Worm (Caenorhabditis elegans) whole organism, L4 larva: ENCODE data around the gene cdd-2.

ENCODE experiments used
- D1046.2 ChIP-seq: fragments of 200-800 bp; sonication (Bioruptor generic); IDR thresholded peaks from 2 replicates; pipeline ENCODE4 v1.3.6; 2022; ENCODE audit warnings: missing genetic modification characterization, missing compliant biosample characterization
- F10B5.3 ChIP-seq: sonication (generic microtip); optimal IDR thresholded peaks from 2 replicates; lab custom pipeline; 2016; ENCODE audit warnings: mild to moderate bottlenecking, missing genetic modification characterization, missing compliant biosample characterization
- F26F4.8 ChIP-seq: fragments of 200-800 bp; sonication (Bioruptor generic); conservative IDR thresholded peaks from 2 replicates; pipeline ENCODE4 v1.3.6; 2022; ENCODE audit warnings: missing genetic modification characterization, missing compliant biosample characterization
- F44E2.7 ChIP-seq: fragments of 200-800 bp; sonication (Bioruptor generic); IDR thresholded peaks from 2 replicates; pipeline ENCODE4 v2.1.2; 2022; ENCODE audit warnings: missing genetic modification characterization, missing compliant biosample characterization
- T20F7.1 ChIP-seq: fragments of 200-800 bp; sonication (Bioruptor generic); optimal IDR thresholded peaks from 2 replicates; lab custom pipeline; 2018; ENCODE audit warnings: mild to moderate bottlenecking, missing genetic modification characterization, missing compliant biosample characterization
- Y5F2A.4 ChIP-seq: fragments of 200-800 bp; sonication (Bioruptor generic); optimal IDR thresholded peaks from 2 replicates; lab custom pipeline; 2018; ENCODE audit warnings: mild to moderate bottlenecking, missing genetic modification characterization, missing compliant biosample characterization
- Y75B8A.6 ChIP-seq: fragments of 200-800 bp; sonication (Bioruptor generic); IDR thresholded peaks from 2 replicates; pipeline ENCODE4 v1.3.6; 2022; ENCODE audit warnings: missing genetic modification reagents, missing genetic modification characterization, missing compliant biosample characterization
- ZK546.5 ChIP-seq, 2 experiments: sonication (generic microtip); optimal IDR thresholded peaks; 2 replicates each; lab custom pipeline; 2017; ENCODE audit warnings: missing biosample characterization in 2 of 2, missing genetic modification characterization in 2 of 2
- aly-2 ChIP-seq: sonication (generic microtip); optimal IDR thresholded peaks from 2 replicates; lab custom pipeline; 2018; ENCODE audit warnings: missing biosample characterization, missing genetic modification characterization
- attf-4 ChIP-seq: sonication (generic microtip); optimal IDR thresholded peaks from 3 replicates; lab custom pipeline; 2017; ENCODE audit warnings: missing biosample characterization, missing genetic modification characterization
- ceh-28 ChIP-seq: fragments of 150-350 bp; optimal IDR thresholded peaks from 2 replicates; lab custom pipeline; 2014; ENCODE audit warnings: missing biosample characterization, missing genetic modification reagents, missing genetic modification characterization
- daf-16 ChIP-seq, 3 experiments: sonication (generic microtip); optimal IDR thresholded peaks; 2 replicates each; lab custom pipeline; 2016 to 2017; ENCODE audit warnings: missing genetic modification characterization in 3 of 3, missing genetic modification reagents in 3 of 3, mild to moderate bottlenecking in 2 of 3, missing compliant biosample characterization in 2 of 3, missing biosample characterization in 1 of 3, moderate library complexity in 1 of 3
- daf-19 ChIP-seq: fragments of 200-800 bp; sonication (Bioruptor generic); conservative IDR thresholded peaks from 2 replicates; pipeline ENCODE4 v1.3.6; 2022; ENCODE audit warnings: missing genetic modification characterization, missing compliant biosample characterization
- dmd-6 ChIP-seq: fragments of 200-800 bp; sonication (Bioruptor generic); IDR thresholded peaks from 2 replicates; pipeline ENCODE4 v1.3.6; 2022; ENCODE audit warnings: missing genetic modification reagents, missing genetic modification characterization, missing compliant biosample characterization
- dmd-8 ChIP-seq: fragments of 200-800 bp; sonication (Bioruptor generic); IDR thresholded peaks from 2 replicates; pipeline ENCODE4 v1.3.6; 2022; ENCODE audit warnings: missing genetic modification characterization, missing compliant biosample characterization
- dve-1 ChIP-seq: sonication (generic microtip); optimal IDR thresholded peaks from 2 replicates; lab custom pipeline; 2017; ENCODE audit warnings: antibody characterized with exemption, mild to moderate bottlenecking, missing genetic modification characterization, missing compliant biosample characterization; ENCODE audit not compliant: insufficient read depth
- fkh-10 ChIP-seq: fragments of 150-350 bp; optimal IDR thresholded peaks from 2 replicates; lab custom pipeline; 2014; ENCODE audit warnings: missing biosample characterization, missing genetic modification reagents, missing genetic modification characterization
- fos-1 ChIP-seq: fragments of 150-350 bp; optimal IDR thresholded peaks from 2 replicates; lab custom pipeline; 2014; ENCODE audit warnings: missing biosample characterization, missing genetic modification characterization
- hlh-11 ChIP-seq: fragments of 200-800 bp; sonication (Bioruptor generic); optimal IDR thresholded peaks from 2 replicates; lab custom pipeline; 2018; ENCODE audit warnings: mild to moderate bottlenecking, missing genetic modification characterization, missing compliant biosample characterization
- jun-1 ChIP-seq: fragments of 150-350 bp; optimal IDR thresholded peaks from 2 replicates; lab custom pipeline; 2014; ENCODE audit warnings: missing biosample characterization, missing genetic modification reagents, missing genetic modification characterization
- lim-7 ChIP-seq: fragments of 200-800 bp; sonication (Bioruptor generic); IDR thresholded peaks from 2 replicates; pipeline ENCODE4 v1.3.6; 2022; ENCODE audit warnings: missing genetic modification characterization, missing compliant biosample characterization
- lin-1 ChIP-seq: fragments of 200-800 bp; sonication (Bioruptor generic); IDR thresholded peaks from 2 replicates; pipeline ENCODE4 v1.3.6; 2022; ENCODE audit warnings: missing genetic modification reagents, missing genetic modification characterization, missing compliant biosample characterization
- lin-15B ChIP-seq: fragments of 150-350 bp; sonication (generic microtip); optimal IDR thresholded peaks from 3 replicates; lab custom pipeline; 2014; ENCODE audit warnings: missing biosample characterization, missing genetic modification characterization
- lin-29 ChIP-seq: fragments of 200-800 bp; sonication (Bioruptor generic); IDR thresholded peaks from 2 replicates; pipeline ENCODE4 v1.3.6; 2022; ENCODE audit warnings: missing genetic modification reagents, missing genetic modification characterization, missing compliant biosample characterization
- lin-38 ChIP-seq: fragments of 200-800 bp; sonication (Bioruptor generic); IDR thresholded peaks from 2 replicates; pipeline ENCODE4 v1.3.6; 2022; ENCODE audit warnings: missing genetic modification reagents, missing genetic modification characterization, missing compliant biosample characterization
- lin-39 ChIP-seq: fragments of 150-350 bp; optimal IDR thresholded peaks from 2 replicates; lab custom pipeline; 2014; ENCODE audit warnings: missing biosample characterization, missing genetic modification reagents, missing genetic modification characterization
- lir-3 ChIP-seq: sonication (generic microtip); optimal IDR thresholded peaks from 2 replicates; lab custom pipeline; 2016; ENCODE audit warnings: mild to moderate bottlenecking, missing genetic modification characterization, missing compliant biosample characterization
- lsy-2 ChIP-seq, 2 experiments: fragments of 150-350 bp in 1 of 2; sonication (generic microtip) in 1 of 2; optimal IDR thresholded peaks; 2 replicates each; lab custom pipeline; 2014 to 2017; ENCODE audit warnings: missing biosample characterization in 2 of 2, missing genetic modification characterization in 2 of 2
- madf-9 ChIP-seq: fragments of 200-800 bp; sonication (Bioruptor generic); conservative IDR thresholded peaks from 2 replicates; pipeline ENCODE4 v1.3.6; 2022; ENCODE audit warnings: missing genetic modification reagents, missing genetic modification characterization, missing compliant biosample characterization
- mdl-1 ChIP-seq, 2 experiments: fragments of 150-350 bp in 1 of 2; sonication (generic microtip) in 1 of 2; optimal IDR thresholded peaks; 2 replicates each; lab custom pipeline; 2014 to 2017; ENCODE audit warnings: missing biosample characterization in 2 of 2, missing genetic modification characterization in 2 of 2
- mdt-29 ChIP-seq: fragments of 200-800 bp; sonication (Bioruptor generic); IDR thresholded peaks from 2 replicates; pipeline ENCODE4 v1.3.6; 2022; ENCODE audit warnings: missing genetic modification reagents, missing genetic modification characterization, missing compliant biosample characterization
- mes-2 ChIP-seq: sonication (generic microtip); optimal IDR thresholded peaks from 2 replicates; lab custom pipeline; 2016; ENCODE audit warnings: missing genotype, mild to moderate bottlenecking, missing genetic modification characterization, missing compliant biosample characterization; ENCODE audit not compliant: poor library complexity, severe bottlenecking
- mxl-2 ChIP-seq: fragments of 200-800 bp; sonication (Bioruptor generic); conservative IDR thresholded peaks from 2 replicates; pipeline ENCODE4 v1.3.6; 2022; ENCODE audit warnings: missing genetic modification reagents, missing genetic modification characterization, missing compliant biosample characterization
- nhr-10 ChIP-seq: fragments of 150-350 bp; optimal IDR thresholded peaks from 2 replicates; lab custom pipeline; 2014; ENCODE audit warnings: missing biosample characterization, missing genetic modification characterization
- nhr-102 ChIP-seq: sonication (generic microtip); optimal IDR thresholded peaks from 2 replicates; lab custom pipeline; 2016; ENCODE audit warnings: mild to moderate bottlenecking, missing genetic modification characterization, moderate library complexity, missing compliant biosample characterization
- nhr-11 ChIP-seq: fragments of 150-350 bp; optimal IDR thresholded peaks from 2 replicates; lab custom pipeline; 2014; ENCODE audit warnings: missing biosample characterization, missing genetic modification characterization
- nhr-237 ChIP-seq: sonication (generic microtip); optimal IDR thresholded peaks from 2 replicates; lab custom pipeline; 2017; ENCODE audit warnings: missing biosample characterization, missing genetic modification characterization
- nhr-76 ChIP-seq: fragments of 150-350 bp; optimal IDR thresholded peaks from 2 replicates; lab custom pipeline; 2014; ENCODE audit warnings: missing biosample characterization, missing genetic modification characterization
- nhr-77 ChIP-seq: fragments of 150-350 bp; optimal IDR thresholded peaks from 2 replicates; lab custom pipeline; 2014; ENCODE audit warnings: missing biosample characterization, missing genetic modification characterization
- pqm-1 ChIP-seq: sonication (generic microtip); optimal IDR thresholded peaks from 2 replicates; lab custom pipeline; 2017; ENCODE audit warnings: missing biosample characterization, missing genetic modification characterization
- saeg-2 ChIP-seq: fragments of 200-800 bp; sonication (Bioruptor generic); IDR thresholded peaks from 2 replicates; pipeline ENCODE4 v1.3.6; 2022; ENCODE audit warnings: missing genetic modification reagents, missing genetic modification characterization, missing compliant biosample characterization
- sdz-12 ChIP-seq: fragments of 200-800 bp; sonication (Bioruptor generic); optimal IDR thresholded peaks from 2 replicates; lab custom pipeline; 2018; ENCODE audit warnings: mild to moderate bottlenecking, missing genetic modification characterization, missing compliant biosample characterization
- skn-1 ChIP-seq: fragments of 150-350 bp; optimal IDR thresholded peaks from 2 replicates; lab custom pipeline; 2014; ENCODE audit warnings: missing biosample characterization, missing genetic modification characterization
- snpc-4 ChIP-seq: fragments of 150-350 bp; optimal IDR thresholded peaks from 2 replicates; lab custom pipeline; 2014; ENCODE audit warnings: missing biosample characterization, missing genetic modification characterization
- spr-1 ChIP-seq: sonication (generic microtip); optimal IDR thresholded peaks from 2 replicates; lab custom pipeline; 2016; ENCODE audit warnings: mild to moderate bottlenecking, missing genetic modification characterization, missing compliant biosample characterization
- unc-39 ChIP-seq: sonication (generic microtip); optimal IDR thresholded peaks from 2 replicates; lab custom pipeline; 2017; ENCODE audit warnings: missing biosample characterization, missing genetic modification characterization
- unc-62 ChIP-seq, 3 experiments: fragments of 150-350 bp in 1 of 3; sonication (generic microtip); optimal IDR thresholded peaks in 2 of 3; peaks in 1 of 3; 1 replicate in 1 of 3; 2 replicates in 2 of 3; lab custom pipeline; 2014 to 2017; ENCODE audit warnings: missing biosample characterization in 3 of 3, missing genetic modification characterization in 3 of 3, missing genetic modification reagents in 3 of 3, missing genotype in 1 of 3
- zfp-2 ChIP-seq: sonication (generic microtip); optimal IDR thresholded peaks from 2 replicates; lab custom pipeline; 2016; ENCODE audit warnings: mild to moderate bottlenecking, missing genetic modification characterization, missing compliant biosample characterization
- zfp-3 ChIP-seq: fragments of 200-800 bp; sonication (Bioruptor generic); conservative IDR thresholded peaks from 2 replicates; pipeline ENCODE4 v1.3.6; 2022; ENCODE audit warnings: missing genetic modification reagents, missing genetic modification characterization, missing compliant biosample characterization
- zip-11 ChIP-seq: fragments of 200-800 bp; sonication (Bioruptor generic); IDR thresholded peaks from 2 replicates; pipeline ENCODE4 v1.3.6; 2022; ENCODE audit warnings: missing genetic modification characterization, missing compliant biosample characterization
- ztf-7 ChIP-seq: fragments of 150-350 bp; optimal IDR thresholded peaks from 2 replicates; lab custom pipeline; 2014; ENCODE audit warnings: missing biosample characterization, missing genetic modification characterization

The cdd-2 gene

ce11 chrIV:7552958-7553553, 5.4 kb upstream of the cdd-2 start, which contains the start of gene dif-1:
TSS of gene dif-1 (minus strand) at chrIV:7553008.
- TF ChIP-seq nhr-76 (tag; lab: Kevin White, UChicago) (no peak), jun-1 (tag; lab: Kevin White, UChicago) (no peak), dmd-6 (GFP tag; lab: Robert Waterston, UW) (peak; percentile 63), F44E2.7 (GFP tag; lab: Robert Waterston, UW) (no peak), lim-7 (GFP tag; lab: Robert Waterston, UW) (no peak), lin-39 (tag; lab: Kevin White, UChicago) (no peak), ZK546.5 (tag; optimal IDR thresholded peaks at IDR 0.05; lab: Kevin White, UChicago) (no peak), aly-2 (no peak), Y75B8A.6 (GFP tag; lab: Robert Waterston, UW) (no peak), madf-9 (no peak), dmd-8 (GFP tag; lab: Robert Waterston, UW) (no peak), unc-39 (no peak), nhr-11 (tag; lab: Kevin White, UChicago) (peak; percentile 67), zfp-2 (tag; lab: Kevin White, UChicago) (no peak), zip-11 (no peak), lin-1 (GFP tag; lab: Robert Waterston, UW) (no peak), snpc-4 (tag; lab: Kevin White, UChicago) (no peak), mes-2 (tag; lab: Kevin White, UChicago) (peak; percentile 52), lin-15B (tag; lab: Kevin White, UChicago) (no peak), fkh-10 (no peak), ceh-28 (tag; lab: Kevin White, UChicago) (no peak), lin-29 (GFP tag; lab: Robert Waterston, UW) (no peak), zfp-3 (no peak), ztf-7 (tag; lab: Kevin White, UChicago) (no peak), daf-16 (GFP tag; optimal IDR thresholded peaks at IDR 0.05; lab: Kevin White, UChicago) (peak in 1 of 2 experiments; percentile 78), daf-16 (tag; optimal IDR thresholded peaks at IDR 0.05; lab: Kevin White, UChicago) (peak; percentile 92), pqm-1 (tag; lab: Kevin White, UChicago) (peak; percentile 58), nhr-77 (tag; lab: Kevin White, UChicago) (peak; percentile 66), sdz-12 (no peak), T20F7.1 (GFP tag; lab: Kevin White, UChicago) (peak; percentile 69), lsy-2 (tag; optimal IDR thresholded peaks at IDR 0.05; lab: Kevin White, UChicago) (peak in 1 of 2 experiments; percentile 40), spr-1 (tag; lab: Kevin White, UChicago) (no peak), F26F4.8 (no peak), skn-1 (tag; lab: Kevin White, UChicago) (no peak), attf-4 (tag; lab: Kevin White, UChicago) (no peak), nhr-237 (tag; lab: Kevin White, UChicago) (no peak), nhr-102 (tag; lab: Kevin White, UChicago) (no peak), lin-38 (GFP tag; lab: Robert Waterston, UW) (peak; percentile 48), mdl-1 (tag; optimal IDR thresholded peaks at IDR 0.05; lab: Kevin White, UChicago) (peak in 1 of 2 experiments; percentile 33), mxl-2 (no peak), dve-1 (peak; percentile 80), D1046.2 (GFP tag; lab: Robert Waterston, UW) (no peak), saeg-2 (no peak), mdt-29 (GFP tag; lab: Robert Waterston, UW) (no peak), nhr-10 (peak; percentile 2), fos-1 (tag; lab: Kevin White, UChicago) (no peak), daf-19 (GFP tag; lab: Robert Waterston, UW) (no peak), lir-3 (no peak), Y5F2A.4 (GFP tag; lab: Kevin White, UChicago) (no peak), hlh-11 (tag; lab: Kevin White, UChicago) (peak; percentile 73), F10B5.3 (tag; lab: Kevin White, UChicago) (no peak), unc-62 (GFP tag; optimal IDR thresholded peaks at IDR 0.05 in 1 of 2; lab: Kevin White, UChicago) (peak in 1 of 2 experiments; percentile 89), unc-62 (tag; optimal IDR thresholded peaks at IDR 0.05; lab: Kevin White, UChicago) (no peak)
